Worm (Caenorhabditis elegans): ENCODE measurements around the gene Y39A1A.3.

Y39A1A.3 gene

DNA sequence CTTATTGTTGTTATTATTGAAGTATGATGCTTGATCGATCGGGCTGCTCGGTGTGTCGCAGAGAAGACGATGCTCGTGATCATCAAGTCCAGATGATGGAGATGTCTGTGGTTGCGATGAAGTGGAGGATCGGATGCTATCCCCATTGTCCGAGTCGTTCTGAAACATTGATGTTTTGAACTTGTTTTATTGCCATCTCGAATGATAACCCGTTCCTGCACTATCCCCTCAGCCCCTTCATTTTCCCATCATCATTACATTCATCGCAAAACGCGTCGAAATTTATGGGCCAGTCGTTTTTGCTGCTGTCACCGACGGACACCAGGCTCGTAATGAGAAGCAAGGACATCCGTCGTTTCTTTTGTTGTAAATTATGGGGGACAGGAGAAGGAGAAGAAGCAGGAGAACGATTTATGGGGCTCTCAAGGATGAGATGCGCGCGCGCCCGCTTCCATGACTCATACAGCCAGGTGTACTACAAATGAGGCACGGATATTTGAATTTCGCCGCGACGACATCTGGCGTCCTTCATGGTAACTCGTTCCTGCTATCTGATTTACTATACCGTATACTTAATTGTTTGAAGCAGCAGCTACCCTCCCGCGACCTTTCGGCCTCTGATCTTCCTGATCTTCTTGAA, 35.7 kb upstream of the Y39A1A.3 start:
- TF ChIP-seq Y55F3AM.14 (GFP tag; optimal IDR thresholded peaks at IDR 0.05) (no peak), mab-5 (tag; optimal IDR thresholded peaks at IDR 0.05) (peak; percentile 51), mdl-1 (tag; optimal IDR thresholded peaks at IDR 0.05) (no peak), crh-2 (tag; optimal IDR thresholded peaks at IDR 0.05) (no peak), sma-9 (GFP tag; optimal IDR thresholded peaks at IDR 0.05) (no peak), sma-9 (tag; optimal IDR thresholded peaks at IDR 0.05) (no peak), F13H6.1 (tag; optimal IDR thresholded peaks at IDR 0.05) (no peak), mbf-1 (tag; optimal IDR thresholded peaks at IDR 0.05) (no peak), unc-62 (GFP tag; optimal IDR thresholded peaks at IDR 0.05) (no peak), nhr-25 (tag; optimal IDR thresholded peaks at IDR 0.05) (peak; percentile 27)

DNA sequence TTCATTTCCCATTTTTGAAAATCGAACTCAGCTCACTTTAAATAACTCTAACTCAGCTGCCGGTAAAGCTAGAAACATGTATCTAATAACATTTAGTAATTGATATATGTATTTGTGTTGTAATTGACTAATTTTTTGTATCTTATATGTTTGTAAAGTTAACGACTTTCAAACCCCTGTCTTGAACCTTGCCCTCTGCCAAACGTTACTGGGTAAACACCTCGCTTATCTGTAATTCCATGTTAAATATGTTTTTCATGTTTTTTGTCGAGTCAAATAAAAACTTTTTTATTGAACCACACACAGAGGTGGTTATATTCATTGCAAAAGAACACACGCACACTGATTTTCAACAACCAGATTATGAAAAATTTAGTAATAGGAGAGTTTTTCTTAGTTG, 33.5 kb upstream of the Y39A1A.3 start:
- TF ChIP-seq nhr-11 (tag; optimal IDR thresholded peaks at IDR 0.05): no peak
- no peak for TF ChIP-seq alr-1 (tag; optimal IDR thresholded peaks at IDR 0.05)
- no peak for TF ChIP-seq peb-1 (tag; optimal IDR thresholded peaks at IDR 0.05)
- no peak for TF ChIP-seq zag-1 (tag; optimal IDR thresholded peaks at IDR 0.05)
- no peak for TF ChIP-seq gmeb-1 (tag; optimal IDR thresholded peaks at IDR 0.05)
- TF ChIP-seq lin-39 (tag; optimal IDR thresholded peaks at IDR 0.05): peak; percentile 42
- TF ChIP-seq ztf-11 (tag; optimal IDR thresholded peaks at IDR 0.05): no peak
- TF ChIP-seq nhr-77 (tag; optimal IDR thresholded peaks at IDR 0.05): no peak
- peak; percentile 5 for TF ChIP-seq crh-2 (tag; optimal IDR thresholded peaks at IDR 0.05)

DNA sequence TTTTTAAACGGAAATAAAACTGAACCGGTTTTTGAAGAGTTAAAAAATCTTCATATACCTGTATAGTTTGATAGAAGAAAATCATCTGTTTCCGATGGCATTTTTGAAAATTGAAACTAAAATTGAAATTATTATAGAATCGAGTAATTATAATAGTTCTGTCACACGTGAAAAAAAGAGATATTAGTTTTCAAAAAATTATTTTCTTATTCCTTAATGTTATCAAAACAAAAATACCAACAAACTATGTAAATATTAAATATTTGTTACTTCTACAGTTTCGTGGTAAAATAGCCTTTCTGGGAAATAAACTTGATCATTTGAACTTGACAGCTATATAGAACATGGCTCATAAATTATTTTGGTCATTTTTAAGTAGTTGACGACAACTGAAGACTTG, 32.8 kb upstream of the Y39A1A.3 start, which contains the start of gene swt-4:
Gene swt-4 (minus strand): TSS at position 101 of the 400 bp plus-strand sequence.
- TF ChIP-seq fos-1 (tag; optimal IDR thresholded peaks at IDR 0.05): no peak

DNA sequence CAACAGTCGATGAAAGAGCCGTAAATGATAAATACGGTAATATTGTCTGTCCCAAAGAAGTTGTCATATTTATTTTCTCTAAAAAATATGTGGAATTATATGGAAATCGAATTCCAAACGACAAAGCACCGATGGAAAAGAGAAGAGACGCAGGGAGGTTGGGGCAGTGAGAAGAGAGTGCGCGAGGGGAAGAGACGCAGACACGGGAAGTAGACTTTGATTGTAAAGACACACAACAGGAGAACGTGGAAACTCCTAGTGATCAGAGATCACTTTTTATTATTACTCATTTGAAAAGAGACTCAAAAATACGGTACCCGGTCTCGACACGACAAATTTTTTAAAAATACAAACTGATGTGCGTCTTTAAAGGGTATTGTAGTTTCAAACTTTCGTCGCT, 32.1 kb upstream of the Y39A1A.3 start:
- TF ChIP-seq crh-2 (tag; optimal IDR thresholded peaks at IDR 0.05) (peak; percentile 73), peb-1 (tag; optimal IDR thresholded peaks at IDR 0.05) (no peak), nhr-77 (tag; optimal IDR thresholded peaks at IDR 0.05) (no peak), mdl-1 (tag; optimal IDR thresholded peaks at IDR 0.05) (peak in 1 of 2 experiments; percentile 27), R02D3.7 (tag; optimal IDR thresholded peaks at IDR 0.05) (no peak), nhr-25 (tag; optimal IDR thresholded peaks at IDR 0.05) (peak; percentile 24), sma-9 (GFP tag; optimal IDR thresholded peaks at IDR 0.05) (peak; percentile 74), sma-9 (tag; optimal IDR thresholded peaks at IDR 0.05) (no peak), lin-13 (GFP tag; optimal IDR thresholded peaks at IDR 0.05) (no peak), unc-55 (GFP tag; optimal IDR thresholded peaks at IDR 0.05) (peak; percentile 43), sma-3 (GFP tag; optimal IDR thresholded peaks at IDR 0.05) (no peak), lsy-2 (tag; optimal IDR thresholded peaks at IDR 0.05) (peak; percentile 18 to 71), nhr-21 (tag; optimal IDR thresholded peaks at IDR 0.05) (peak; percentile 21), F13H6.1 (tag; optimal IDR thresholded peaks at IDR 0.05) (peak; percentile 56), C34F6.9 (tag; optimal IDR thresholded peaks at IDR 0.05) (peak; percentile 41), gmeb-1 (tag; optimal IDR thresholded peaks at IDR 0.05) (peak; percentile 1), ztf-4 (tag; optimal IDR thresholded peaks at IDR 0.05) (no peak)

DNA sequence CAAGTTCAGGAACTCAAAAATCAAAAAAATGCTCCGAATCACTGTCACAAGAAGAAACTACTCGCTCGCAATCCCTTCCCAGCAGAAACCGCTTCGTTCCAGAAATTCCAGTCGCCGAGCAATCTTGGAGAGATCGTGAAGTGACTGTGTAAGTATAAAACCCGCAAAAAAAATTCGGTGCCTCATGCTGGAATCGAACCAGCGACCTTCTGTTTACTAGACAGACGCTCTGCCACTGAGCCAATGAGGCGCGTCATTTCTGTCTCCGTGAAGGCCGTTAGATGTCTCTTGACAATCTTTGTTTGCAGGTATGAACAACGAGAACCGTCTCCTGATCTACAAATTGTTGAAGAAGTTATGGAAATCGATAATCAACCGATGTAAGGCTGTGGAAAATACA, 28.3 kb upstream of the Y39A1A.3 start:
- TF ChIP-seq unc-62 (GFP tag; optimal IDR thresholded peaks at IDR 0.05) (no peak), sma-9 (GFP tag; optimal IDR thresholded peaks at IDR 0.05) (peak; percentile 22), sma-9 (tag; optimal IDR thresholded peaks at IDR 0.05) (no peak), mbf-1 (tag; optimal IDR thresholded peaks at IDR 0.05) (no peak), crh-2 (tag; optimal IDR thresholded peaks at IDR 0.05) (no peak), fos-1 (tag; optimal IDR thresholded peaks at IDR 0.05) (peak; percentile 47), nhr-12 (tag; optimal IDR thresholded peaks at IDR 0.05) (no peak), C34F6.9 (tag; optimal IDR thresholded peaks at IDR 0.05) (peak; percentile 26), peb-1 (tag; optimal IDR thresholded peaks at IDR 0.05) (no peak), sma-3 (GFP tag; optimal IDR thresholded peaks at IDR 0.05) (peak; percentile 41), lin-13 (GFP tag; optimal IDR thresholded peaks at IDR 0.05) (peak; percentile 2), gmeb-1 (tag; optimal IDR thresholded peaks at IDR 0.05) (peak; percentile 39), nhr-25 (tag; optimal IDR thresholded peaks at IDR 0.05) (peak; percentile 17), nhr-129 (tag; optimal IDR thresholded peaks at IDR 0.05) (peak; percentile 73), dmd-4 (tag; optimal IDR thresholded peaks at IDR 0.05) (no peak), nhr-6 (tag; optimal IDR thresholded peaks at IDR 0.05) (no peak), nhr-11 (tag; optimal IDR thresholded peaks at IDR 0.05) (no peak), nhr-21 (tag; optimal IDR thresholded peaks at IDR 0.05) (peak; percentile 17), ztf-1 (GFP tag; conservative IDR thresholded peaks at IDR 0.05) (no peak), elt-3 (tag; optimal IDR thresholded peaks at IDR 0.05) (no peak), ceh-16 (tag; optimal IDR thresholded peaks at IDR 0.05) (no peak), skn-1 (tag; optimal IDR thresholded peaks at IDR 0.05) (no peak), lsy-2 (tag; optimal IDR thresholded peaks at IDR 0.05) (peak in 1 of 2 experiments; percentile 47), nhr-23 (tag; optimal IDR thresholded peaks at IDR 0.05) (no peak), nhr-237 (tag; optimal IDR thresholded peaks at IDR 0.05) (no peak), egl-27 (tag; optimal IDR thresholded peaks at IDR 0.05) (no peak), zag-1 (tag; optimal IDR thresholded peaks at IDR 0.05) (no peak), ztf-4 (tag; optimal IDR thresholded peaks at IDR 0.05) (no peak), sem-4 (tag; optimal IDR thresholded peaks at IDR 0.05) (no peak), snpc-4 (tag; optimal IDR thresholded peaks at IDR 0.05) (no peak), elt-1 (tag; optimal IDR thresholded peaks at IDR 0.05) (no peak), Y55F3AM.14 (GFP tag; optimal IDR thresholded peaks at IDR 0.05) (no peak), F13H6.1 (tag; optimal IDR thresholded peaks at IDR 0.05) (peak; percentile 10), aly-2 (tag; optimal IDR thresholded peaks at IDR 0.05) (no peak)

Data from whole organism, L2 larva.